Worm (Caenorhabditis elegans) whole organism, late embryonic: ENCODE measurements around the gene F58D2.5.

Experiments used
- F13H6.1 ChIP-seq: sonication (generic microtip); optimal IDR thresholded peaks from 2 replicates; lab custom pipeline; 2016; ENCODE audit warnings: missing genetic modification characterization, missing compliant biosample characterization
- pha-4 ChIP-seq: fragments of 150-350 bp; optimal IDR thresholded peaks from 2 replicates; lab custom pipeline; 2018; ENCODE audit warnings: missing biosample characterization, missing genetic modification reagents, missing genetic modification characterization

DNA sequence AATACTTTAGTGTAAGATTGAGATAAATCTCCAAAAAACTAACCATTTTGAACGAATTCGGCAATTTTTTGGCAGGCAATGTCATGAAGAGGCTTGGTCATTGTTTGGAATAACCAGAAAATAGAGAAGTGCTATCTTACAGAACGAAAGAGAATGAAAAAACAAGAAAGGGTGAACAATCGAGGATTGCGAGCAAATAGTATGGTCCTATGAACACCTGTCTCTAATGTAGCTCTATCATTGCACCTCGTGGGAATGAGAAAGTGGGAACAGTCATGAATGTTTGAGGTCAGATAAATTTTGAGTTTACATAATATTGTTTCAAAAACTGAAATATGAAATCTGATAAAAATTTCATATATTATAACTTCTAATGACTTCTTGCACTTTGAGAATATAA lies 4.1 kb upstream of the F58D2.5 start, which contains the start of gene C48D1.1:
- TF ChIP-seq pha-4 (tag; lab: Kevin White, UChicago) (no peak), F13H6.1 (tag; lab: Kevin White, UChicago) (no peak)
